Worm (Caenorhabditis elegans) whole organism, late embryonic: ENCODE results near the gene fipr-10.

ENCODE experiments used
- ama-1 ChIP-seq: fragments of 150-350 bp; optimal IDR thresholded peaks from 2 replicates; lab custom pipeline; 2014
- ceh-14 ChIP-seq: sonication (generic microtip); optimal IDR thresholded peaks from 2 replicates; lab custom pipeline; 2016; ENCODE audit warnings: missing genotype, missing genetic modification characterization, missing compliant biosample characterization
- ets-4 ChIP-seq: sonication (generic microtip); optimal IDR thresholded peaks from 2 replicates; lab custom pipeline; 2016; ENCODE audit warnings: missing genetic modification characterization, missing compliant biosample characterization
- pax-1 ChIP-seq: fragments of 150-350 bp; optimal IDR thresholded peaks from 2 replicates; lab custom pipeline; 2014; ENCODE audit warnings: missing biosample characterization, missing genetic modification characterization
- sox-4 ChIP-seq: sonication (generic microtip); optimal IDR thresholded peaks from 2 replicates; lab custom pipeline; 2017; ENCODE audit warnings: mild to moderate bottlenecking, missing genetic modification characterization, inconsistent platforms, missing compliant biosample characterization
- tbx-2 ChIP-seq: sonication (generic microtip); optimal IDR thresholded peaks from 2 replicates; lab custom pipeline; 2016; ENCODE audit warnings: missing genetic modification characterization, missing compliant biosample characterization
- unc-3 ChIP-seq, 2 experiments: fragments of 200-800 bp in 1 of 2; sonication (Bioruptor generic) in 1 of 2; sonication (generic microtip) in 1 of 2; conservative IDR thresholded peaks in 1 of 2; optimal IDR thresholded peaks in 1 of 2; 2 replicates each; pipeline versions ENCODE4 v1.3.6 to Lab custom; 2016 to 2022; ENCODE audit warnings: missing compliant biosample characterization in 2 of 2, missing genetic modification characterization in 2 of 2, missing genetic modification reagents in 1 of 2

ce11 chrV:9937435-9937834 is 23.5 kb downstream of the fipr-10 start, which contains the start of gene srj-33:
- TF ChIP-seq pax-1 (no peak), tbx-2 (tag; lab: Kevin White, UChicago) (no peak), sox-4 (no peak), ama-1 (lab: Kevin White, UChicago) (no peak), ets-4 (tag; lab: Kevin White, UChicago) (no peak), ceh-14 (tag; lab: Kevin White, UChicago) (no peak), unc-3 (GFP tag; conservative IDR thresholded peaks at IDR 0.05; lab: Robert Waterston, UW) (no peak), unc-3 (tag; optimal IDR thresholded peaks at IDR 0.05; lab: Kevin White, UChicago) (no peak)
